Worm (Caenorhabditis elegans) whole organism, dauer: ENCODE results near the gene W03F9.1.

Source experiments
- unc-62 ChIP-seq: sonication (generic microtip); optimal IDR thresholded peaks from 2 replicates; lab custom pipeline; 2017; ENCODE audit warnings: missing biosample characterization, missing genetic modification reagents, missing genetic modification characterization

W03F9.1 gene

DNA sequence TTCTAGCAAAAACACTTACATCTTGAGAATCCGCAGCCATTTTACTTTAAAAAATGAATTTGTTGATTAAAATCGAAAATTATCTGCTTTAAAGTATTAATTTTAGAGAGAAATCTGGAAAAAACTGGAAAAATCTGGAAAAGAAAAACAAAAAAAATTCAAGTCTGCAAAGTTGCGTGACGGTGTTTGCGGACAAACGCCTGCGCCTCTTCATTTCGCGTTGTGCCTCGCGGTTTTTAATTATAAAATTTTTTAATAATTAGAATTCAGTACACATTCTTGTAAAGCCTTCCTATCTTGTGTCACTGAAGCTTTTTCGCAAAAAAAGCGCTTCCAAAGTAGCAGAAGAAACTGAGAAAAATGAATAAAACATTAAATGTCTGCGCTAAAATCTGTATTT is at the start of gene W03F9.1:
TSS of gene W03F9.1 (minus strand) at position 109 of the 400 bp plus-strand sequence.
- no peak for TF ChIP-seq unc-62

DNA sequence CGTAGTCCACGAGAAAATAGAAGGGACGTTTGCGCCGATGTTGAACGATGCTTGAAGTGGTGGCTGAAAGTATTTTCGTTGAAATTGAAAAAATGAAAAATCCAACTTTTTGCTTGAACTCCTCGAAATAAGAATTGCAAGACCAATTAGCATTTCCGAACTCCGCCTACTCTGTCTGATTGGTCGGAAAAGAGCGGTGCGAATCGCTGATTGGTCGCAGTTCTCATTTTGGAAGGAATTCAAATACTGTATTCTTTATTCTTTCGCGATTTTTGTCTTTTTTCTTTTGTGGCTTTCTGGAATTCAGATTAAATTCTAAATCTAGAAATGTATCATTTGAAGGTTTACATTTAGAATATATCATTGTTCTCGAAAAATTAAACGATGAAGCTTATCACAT is 48.0 kb upstream of the W03F9.1 start:
- TF ChIP-seq unc-62, result no peak

DNA sequence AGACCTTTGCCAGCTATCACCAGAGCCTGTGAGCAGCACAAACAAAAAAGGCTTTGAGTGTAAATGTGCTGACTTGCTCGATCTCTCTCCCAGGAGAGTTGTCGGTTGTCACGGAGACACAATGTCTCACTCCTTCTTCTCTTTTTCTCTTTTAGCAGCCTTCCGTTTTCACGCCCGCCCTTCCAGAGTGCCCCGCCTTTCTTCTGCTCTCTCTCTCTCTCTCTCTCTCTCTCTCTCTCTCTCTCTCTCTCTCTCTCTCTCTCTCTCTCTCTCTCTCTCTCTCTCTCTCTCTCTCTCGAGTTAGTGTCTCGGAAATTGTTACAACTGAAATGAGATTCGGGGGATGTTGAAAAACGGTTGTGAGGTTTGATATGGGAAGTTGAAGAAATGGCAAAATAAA is 46.9 kb upstream of the W03F9.1 start:
- TF ChIP-seq unc-62, result no peak

DNA sequence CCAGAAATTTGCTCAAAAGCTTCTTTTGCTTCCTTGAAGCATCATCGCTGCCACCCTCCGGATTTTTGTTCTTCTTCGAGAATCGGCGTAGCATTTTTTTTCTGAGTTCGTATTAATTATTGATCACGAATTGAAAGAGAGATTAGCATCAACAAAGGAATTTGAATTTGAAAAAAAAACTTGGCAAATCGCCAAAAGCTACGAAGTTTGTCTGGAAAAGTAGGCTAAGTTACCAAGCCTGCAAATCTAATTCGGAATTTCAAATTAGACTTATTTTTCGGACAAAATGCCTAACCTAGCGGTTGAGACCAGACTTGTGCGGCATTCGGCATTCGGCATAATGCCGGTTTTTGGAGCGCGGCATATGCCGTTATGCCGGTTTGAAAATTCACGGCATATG is 45.6 kb upstream of the W03F9.1 start, which contains the start of gene cfap-36:
TSS of gene cfap-36 (minus strand) at position 101 of the 400 bp plus-strand sequence.
- TF ChIP-seq unc-62, result no peak

DNA sequence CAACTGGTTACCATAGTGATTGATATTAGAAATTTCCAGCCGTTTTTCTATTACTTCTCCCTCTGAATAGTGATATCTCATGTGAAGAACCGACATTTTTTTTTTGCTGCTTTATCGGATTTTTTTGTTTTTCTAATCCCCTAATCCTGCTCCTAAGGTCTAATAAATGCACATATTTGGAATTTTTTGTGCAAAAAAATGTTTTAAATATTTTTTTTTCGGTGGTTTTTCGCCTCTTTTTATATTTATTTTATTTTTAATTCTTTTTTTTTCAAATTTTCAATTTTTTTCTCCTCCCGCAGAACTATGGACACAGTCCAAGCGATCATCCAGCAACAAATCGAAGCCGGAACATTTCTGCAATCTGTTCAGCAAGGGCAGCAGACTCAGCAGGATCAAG is 40.2 kb upstream of the W03F9.1 start, which contains the start of gene Y108G3AL.2:
TSS of gene Y108G3AL.2 (plus strand) at position 301 of the 400 bp plus-strand sequence.
- TF ChIP-seq unc-62, result no peak

DNA sequence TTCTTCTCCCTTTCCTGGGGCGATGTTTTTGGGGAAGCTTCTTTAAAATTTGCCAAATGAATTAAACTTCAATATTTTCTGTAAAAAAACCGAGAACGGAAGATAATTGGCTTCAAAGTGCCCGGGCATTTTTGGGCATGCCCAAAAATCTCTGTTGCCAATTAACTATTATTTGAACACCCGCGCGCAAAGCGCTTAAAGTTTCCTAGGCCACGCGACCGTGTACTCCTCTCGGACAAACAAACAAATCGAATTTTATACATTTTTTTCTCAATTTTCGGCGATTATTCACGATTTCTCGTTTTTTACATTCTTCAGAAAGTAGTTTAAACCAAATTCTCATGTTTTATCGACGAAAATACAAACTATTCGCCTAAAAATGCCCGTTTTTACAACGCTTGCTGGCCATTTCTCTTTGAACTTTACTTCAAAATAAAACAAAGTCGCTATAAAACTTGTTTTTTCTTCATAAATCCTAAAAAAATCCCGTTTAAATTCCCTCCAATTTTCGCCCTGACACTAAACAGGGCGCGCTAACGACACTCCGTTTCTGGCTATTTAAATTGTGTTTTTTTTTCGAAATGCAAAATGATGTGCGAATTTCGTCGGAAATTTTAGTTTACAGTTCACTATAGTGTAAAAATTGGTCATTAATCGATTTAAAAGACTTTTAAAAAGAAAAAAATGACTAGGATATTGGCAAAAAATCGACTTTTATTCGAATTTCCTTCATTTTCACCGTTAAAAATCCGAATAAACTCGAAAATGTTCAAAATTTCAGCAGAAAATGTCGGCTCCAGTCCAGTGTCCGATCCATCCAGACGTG is 29.7 kb upstream of the W03F9.1 start, which contains the start of gene ttb-1:
TSS of gene ttb-1 (plus strand) at position 776 of the 826 bp plus-strand sequence.
- no peak for TF ChIP-seq unc-62

DNA sequence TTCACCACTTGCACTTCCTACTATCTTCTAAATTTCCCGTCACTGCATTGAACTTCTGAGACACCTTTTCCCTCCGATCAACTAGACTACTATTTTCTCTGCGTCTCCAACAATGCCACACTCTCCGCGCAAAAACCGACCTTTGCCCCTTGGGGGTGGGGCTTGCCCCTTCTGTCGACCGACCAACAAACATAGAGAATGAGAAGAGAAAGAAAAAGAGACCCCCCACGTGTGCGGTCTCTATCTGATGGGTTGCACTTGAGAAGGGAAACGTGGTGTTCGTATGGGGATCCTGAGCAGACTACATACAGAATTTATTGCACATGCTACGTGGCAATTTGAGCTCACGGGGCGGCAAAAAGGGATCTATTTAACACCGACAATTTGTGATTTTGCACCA is 28.7 kb upstream of the W03F9.1 start:
- no peak for TF ChIP-seq unc-62

DNA sequence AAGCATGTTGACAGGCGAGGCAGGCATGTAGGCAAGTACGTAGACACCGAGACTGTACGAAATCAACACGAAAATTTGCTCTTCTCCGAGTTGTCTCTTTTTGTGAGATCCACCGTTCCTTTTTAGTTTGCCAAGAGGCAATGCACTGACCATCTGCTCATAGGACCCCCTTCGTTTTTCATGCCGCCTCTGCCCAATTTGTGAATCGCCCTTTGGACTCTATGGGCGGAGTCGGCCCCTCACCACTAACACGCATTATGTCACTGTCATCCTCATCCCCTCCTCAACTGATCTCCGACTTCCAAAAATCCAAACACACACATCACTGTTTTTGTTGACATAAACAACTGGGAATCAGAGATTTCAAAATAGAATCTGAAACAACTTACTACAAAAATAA is 27.3 kb upstream of the W03F9.1 start:
- TF ChIP-seq unc-62, result no peak

DNA sequence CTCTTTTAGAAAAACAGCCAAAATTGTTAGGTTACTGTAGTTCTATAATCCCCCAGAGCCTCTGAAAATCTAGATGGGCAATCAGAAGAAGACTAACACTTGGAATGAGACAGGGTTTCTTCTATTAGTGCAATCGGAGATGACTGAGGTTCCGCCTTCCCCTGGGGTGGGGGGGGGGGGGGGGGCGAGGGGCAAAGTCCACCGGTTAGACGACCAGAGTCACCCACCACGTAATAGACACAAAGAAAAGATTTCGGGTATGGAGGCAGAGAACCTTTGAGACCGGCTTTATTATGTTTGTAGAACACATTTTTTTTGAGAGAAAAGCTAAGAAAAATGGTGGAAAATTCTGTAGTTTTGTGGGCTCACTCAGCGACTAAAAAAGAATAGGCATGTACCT is 25.6 kb upstream of the W03F9.1 start:
- no peak for TF ChIP-seq unc-62

DNA sequence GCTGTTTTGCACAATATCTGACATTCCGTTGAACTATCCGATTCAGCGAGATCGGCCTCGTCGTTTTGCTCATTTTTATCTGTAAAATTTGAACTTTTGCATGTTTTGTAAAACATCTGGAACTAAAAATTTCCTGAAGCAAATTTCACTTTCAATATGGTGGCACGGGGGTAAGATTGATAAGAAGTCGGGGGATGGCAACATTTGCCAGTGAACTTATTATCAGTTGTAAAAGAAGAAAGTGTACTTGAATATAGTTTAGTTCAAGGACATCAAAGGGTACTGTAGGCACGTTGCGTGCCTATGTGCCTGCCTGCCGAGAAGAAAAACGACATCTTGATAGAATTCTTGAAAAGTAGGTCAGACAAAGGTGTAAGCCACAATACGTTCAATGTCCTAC is 24.8 kb upstream of the W03F9.1 start, which contains the start of gene W03F9.4:
TSS of gene W03F9.4 (minus strand) at position 79 of the 400 bp plus-strand sequence.
- TF ChIP-seq unc-62, result no peak

DNA sequence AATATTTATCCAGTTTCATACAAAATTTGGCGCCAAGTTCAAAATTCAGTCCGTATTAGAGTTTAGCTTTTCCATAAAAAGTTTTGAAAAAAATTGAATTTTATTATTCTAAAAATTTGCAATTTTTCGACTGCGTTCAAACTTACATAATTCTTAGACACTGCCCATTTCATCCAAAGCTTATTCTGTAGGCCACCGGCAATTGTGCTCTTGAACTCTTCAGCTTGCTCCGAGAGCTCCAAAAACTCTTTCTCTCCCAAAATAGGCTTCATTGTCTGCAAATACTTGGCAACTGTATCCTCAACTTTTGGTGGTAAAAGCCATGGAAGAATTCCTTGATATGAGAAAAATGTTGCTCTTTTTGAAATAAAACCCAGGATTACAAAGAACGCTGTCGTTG is 23.5 kb upstream of the W03F9.1 start:
- TF ChIP-seq unc-62, result no peak

DNA sequence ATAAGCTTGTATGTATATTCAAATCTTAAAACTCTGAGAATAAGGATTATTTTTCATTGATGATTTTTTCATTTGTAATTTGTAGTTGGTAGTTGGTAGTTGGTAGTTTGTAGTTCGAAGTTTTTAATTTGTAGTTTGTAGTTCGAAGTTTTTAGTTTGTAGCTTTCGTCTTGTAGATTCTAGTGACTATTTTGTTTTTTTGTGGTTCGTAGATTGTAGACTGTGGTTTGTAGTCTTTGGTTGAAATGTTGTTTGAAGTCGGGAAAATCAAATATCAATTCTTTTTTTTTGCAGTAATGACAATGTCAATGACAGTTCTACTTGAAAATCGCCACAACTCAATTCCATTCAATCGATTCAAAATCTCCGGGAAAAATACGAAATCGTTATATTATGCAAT is 19.2 kb upstream of the W03F9.1 start:
- TF ChIP-seq unc-62, result no peak

DNA sequence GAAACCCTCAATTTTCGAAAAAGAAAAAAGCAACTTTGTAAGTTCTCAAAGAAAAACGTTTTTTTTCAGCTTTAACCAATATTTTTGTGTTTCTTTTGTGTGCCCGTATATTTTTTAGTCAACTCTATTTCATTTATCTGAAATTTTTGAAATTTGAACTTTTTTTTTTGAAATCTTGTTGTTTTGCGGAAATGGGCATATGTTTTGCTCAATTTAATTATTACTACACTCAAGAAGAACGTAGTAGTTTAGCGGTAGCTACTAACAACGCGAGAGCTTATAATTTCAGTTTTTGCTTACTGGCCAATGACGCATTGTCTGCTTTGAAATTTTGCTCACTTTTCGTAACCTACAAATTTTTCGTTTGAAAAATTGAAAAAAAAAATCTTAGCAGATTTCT is 18.3 kb upstream of the W03F9.1 start, which contains the start of gene srh-82:
TSS of gene srh-82 (plus strand) at position 301 of the 400 bp plus-strand sequence.
- no peak for TF ChIP-seq unc-62

DNA sequence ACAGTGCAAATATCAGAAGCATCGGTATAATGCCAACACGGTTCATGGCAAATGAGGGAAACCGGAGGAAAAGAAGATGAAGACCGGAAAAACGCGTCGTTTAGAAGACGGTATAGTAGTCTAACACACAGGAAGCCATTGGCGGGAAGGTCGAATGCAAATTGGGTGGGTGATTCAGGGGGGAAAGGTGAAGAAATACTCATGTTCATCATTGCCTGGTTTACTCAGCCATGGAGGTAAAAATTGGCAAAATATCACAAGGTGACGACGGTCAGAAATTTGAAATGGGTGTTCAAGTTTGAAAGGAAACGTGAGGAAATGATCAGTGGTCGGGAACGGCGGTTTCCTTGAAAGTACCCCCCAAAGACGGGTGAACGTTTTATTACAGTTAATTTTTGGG is 14.7 kb upstream of the W03F9.1 start, which contains the start of gene W03F9.11:
TSS of gene W03F9.11 (minus strand) at position 101 of the 400 bp plus-strand sequence.
- no peak for TF ChIP-seq unc-62

DNA sequence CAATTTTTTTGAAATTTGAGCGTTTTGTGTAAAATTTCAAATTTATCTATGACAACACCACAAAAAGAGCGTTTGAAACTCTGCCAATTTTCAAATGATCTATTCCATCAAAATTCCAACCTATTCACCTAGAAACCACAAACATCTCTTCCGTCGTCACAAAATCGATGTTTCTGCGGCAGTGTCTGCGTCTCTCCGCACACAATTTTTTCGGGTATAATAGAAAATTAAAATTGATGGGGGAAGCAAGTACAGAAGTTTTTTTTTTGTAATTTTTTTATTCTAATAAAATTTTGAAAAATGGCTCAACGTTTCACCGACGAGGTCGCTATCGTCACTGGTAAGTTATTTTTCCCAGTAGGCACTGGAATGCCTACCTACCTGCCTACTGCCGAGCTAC is 12.1 kb upstream of the W03F9.1 start, which contains the start of gene W03F9.9:
TSS of gene W03F9.9 (plus strand) at position 301 of the 400 bp plus-strand sequence.
- no peak for TF ChIP-seq unc-62

DNA sequence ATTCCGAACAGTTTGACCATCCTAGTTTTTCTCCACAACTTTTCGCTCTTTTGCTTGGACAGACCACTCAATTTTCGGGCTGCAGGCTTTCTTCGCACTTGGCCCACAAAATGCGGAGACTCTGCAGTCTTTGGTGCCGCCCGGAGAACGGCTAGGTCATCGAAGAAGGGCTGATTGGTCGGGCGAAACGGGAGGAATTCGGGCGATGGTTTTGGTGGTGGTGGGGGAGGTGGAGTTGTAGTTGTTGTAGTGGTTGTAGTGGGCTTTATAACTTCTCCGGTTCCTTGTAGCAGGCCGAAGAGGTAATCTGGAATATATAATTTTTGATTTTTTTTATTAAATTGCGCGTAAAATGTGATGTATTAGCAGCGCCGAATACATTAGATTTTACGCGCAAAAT is 11.1 kb upstream of the W03F9.1 start:
- TF ChIP-seq unc-62, result no peak

DNA sequence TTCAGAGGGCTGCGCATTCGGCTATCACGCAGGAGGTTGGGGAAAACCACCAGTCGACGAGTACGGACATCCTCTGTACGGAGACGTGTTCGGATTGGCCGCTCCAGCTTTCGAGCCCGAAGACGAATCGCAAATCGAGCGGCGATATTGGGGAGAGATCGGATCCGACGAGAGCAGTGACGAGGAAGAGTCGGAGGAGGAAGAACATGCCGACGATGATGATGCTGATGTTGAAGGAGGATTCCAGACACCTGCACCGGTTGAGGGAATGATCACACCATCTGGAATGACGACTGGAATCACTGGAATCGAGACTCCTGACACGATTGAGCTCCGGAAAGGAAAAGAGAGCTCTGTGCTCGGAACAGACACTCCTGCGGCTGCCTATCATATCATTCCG is 3.7 kb upstream of the W03F9.1 start:
- no peak for TF ChIP-seq unc-62

DNA sequence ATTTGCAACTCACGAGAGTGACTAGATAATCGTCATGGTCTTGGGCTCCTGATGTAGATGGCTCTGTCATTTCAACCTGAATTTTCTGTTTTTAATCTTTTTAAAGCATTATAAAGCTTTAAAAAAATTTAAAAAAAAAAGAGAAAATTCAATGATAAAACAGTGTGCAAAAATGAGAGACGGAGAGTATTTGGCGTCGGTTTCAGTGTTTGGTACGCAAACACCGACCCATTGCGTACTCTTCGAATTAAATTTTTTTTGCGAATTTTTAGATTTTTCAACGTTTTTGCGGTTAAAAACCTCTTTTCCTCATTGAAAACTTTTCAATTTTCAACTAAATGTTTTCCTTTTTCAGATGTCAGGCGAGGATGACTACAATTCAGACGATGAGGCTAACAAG is 1.4 kb upstream of the W03F9.1 start, which contains the start of the genes W03F9.2 and sftb-2:
TSS of gene W03F9.2 (minus strand) at position 153 of the 400 bp plus-strand sequence.
TSS of gene sftb-2 (plus strand) at position 356 of the 400 bp plus-strand sequence.
- TF ChIP-seq unc-62, result no peak
